Worm (Caenorhabditis elegans): ENCODE results near the gene pqn-57.

pqn-57 gene

DNA sequence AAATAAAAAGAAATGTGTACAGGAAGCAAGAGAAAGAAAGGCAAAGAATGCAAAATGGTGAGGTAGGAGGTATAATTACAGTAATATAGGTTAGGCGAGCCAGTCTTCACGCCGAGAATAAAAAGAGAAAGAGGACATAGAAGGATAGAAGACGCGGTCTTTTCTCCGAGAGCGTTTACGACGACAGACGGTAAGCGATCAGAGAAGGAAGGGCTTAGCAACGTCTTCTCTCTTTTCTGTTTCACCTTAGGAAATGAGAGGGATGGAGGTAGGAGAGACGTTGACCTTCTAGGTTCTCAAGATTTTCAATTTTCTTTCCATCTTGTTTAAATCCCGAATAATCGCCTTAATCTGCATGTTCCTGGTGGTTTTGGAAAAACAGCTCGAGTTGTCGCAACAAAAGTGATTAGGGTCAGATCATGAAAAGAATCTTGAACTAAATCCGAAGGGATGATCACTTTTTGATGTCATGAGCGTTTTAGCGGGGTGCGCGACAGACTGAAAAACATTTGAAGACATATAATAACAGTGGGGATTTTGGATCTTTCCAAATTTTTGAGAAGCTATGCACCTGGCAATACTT lies 49.7 kb downstream of the pqn-57 start, which contains the start of gene cutl-29:
TSS of gene cutl-29 (minus strand) at position 51 of the 583 bp plus-strand sequence.
- TF ChIP-seq let-607 (tag; optimal IDR thresholded peaks at IDR 0.05) (no peak), lsl-1 (GFP tag; optimal IDR thresholded peaks at IDR 0.05) (no peak), Y67H2A.10 (GFP tag; conservative IDR thresholded peaks at IDR 0.05) (no peak)
